Worm (Caenorhabditis elegans): Measurements from ENCODE around the gene eco-1.

The eco-1 gene

ce11 chrIII:7353871-7354270 lies 5.0 kb downstream of the eco-1 start, which contains the start of gene F08F8.9:
Gene F08F8.9, minus strand, starts transcription at chrIII:7353971.
- TF ChIP-seq mls-2 (tag; optimal IDR thresholded peaks at IDR 0.05) (no peak), elt-3 (tag; optimal IDR thresholded peaks at IDR 0.05) (no peak), blmp-1 (tag; optimal IDR thresholded peaks at IDR 0.05) (no peak), bed-3 (GFP tag; optimal IDR thresholded peaks at IDR 0.05) (no peak), sptf-1 (tag; optimal IDR thresholded peaks at IDR 0.05) (no peak), nhr-2 (tag; optimal IDR thresholded peaks at IDR 0.05) (no peak), ham-2 (GFP tag; optimal IDR thresholded peaks at IDR 0.05) (no peak), hlh-1 (tag; optimal IDR thresholded peaks at IDR 0.05) (no peak), pha-4 (tag; optimal IDR thresholded peaks at IDR 0.05) (no peak)

- no peak for TF ChIP-seq ces-1 (GFP tag; optimal IDR thresholded peaks at IDR 0.05)
- TF ChIP-seq ztf-11 (tag; optimal IDR thresholded peaks at IDR 0.05) = no peak
- TF ChIP-seq sptf-1 (tag; optimal IDR thresholded peaks at IDR 0.05) = no peak
- TF ChIP-seq cnd-1 (tag; optimal IDR thresholded peaks at IDR 0.05) = no peak
- TF ChIP-seq blmp-1 (tag; optimal IDR thresholded peaks at IDR 0.05) = no peak
- no peak for TF ChIP-seq mls-2 (tag; optimal IDR thresholded peaks at IDR 0.05)
- no peak for TF ChIP-seq snpc-4 (tag; optimal IDR thresholded peaks at IDR 0.05)
- no peak for TF ChIP-seq M03D4.4 (tag; optimal IDR thresholded peaks at IDR 0.05)
- no peak for TF ChIP-seq lin-32 (GFP tag; optimal IDR thresholded peaks at IDR 0.05)
- no peak for TF ChIP-seq nhr-76 (tag; optimal IDR thresholded peaks at IDR 0.05)
Measured at ce11 chrIII:7349075-7349474, 9.8 kb downstream of the eco-1 start, which contains the start of gene gos-28. Gene gos-28, minus strand, starts transcription at chrIII:7349175.

DNA sequence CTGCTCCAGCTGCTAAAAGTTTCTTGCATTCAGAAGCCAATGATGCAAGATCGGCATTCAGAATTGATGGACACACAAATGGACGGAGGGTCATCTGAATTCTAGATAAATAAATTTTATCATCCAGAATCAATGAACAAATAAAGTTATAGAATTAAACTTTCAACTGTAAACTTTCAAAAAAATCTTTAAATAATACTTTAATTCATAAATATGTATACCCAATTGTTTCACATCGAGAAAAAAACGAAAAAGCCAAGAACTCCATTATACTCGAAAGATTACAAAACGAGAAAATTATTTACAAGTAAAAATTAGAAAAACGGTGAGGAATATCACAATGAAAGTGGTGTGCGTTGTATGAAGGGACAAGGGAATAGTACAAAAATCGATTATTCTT lies 11.8 kb downstream of the eco-1 start, which contains the start of gene F08F8.7:
Gene F08F8.7 (minus strand): TSS at position 101 of the 400 bp plus-strand sequence.
- TF ChIP-seq ceh-83 (GFP tag; optimal IDR thresholded peaks at IDR 0.05) (no peak), snpc-4 (tag; optimal IDR thresholded peaks at IDR 0.05) (no peak), lin-13 (tag; optimal IDR thresholded peaks at IDR 0.05) (no peak), M03D4.4 (tag; optimal IDR thresholded peaks at IDR 0.05) (no peak), mab-5 (tag; optimal IDR thresholded peaks at IDR 0.05) (no peak), unc-39 (tag; optimal IDR thresholded peaks at IDR 0.05) (no peak), ham-2 (GFP tag; optimal IDR thresholded peaks at IDR 0.05) (no peak), mep-1 (tag; optimal IDR thresholded peaks at IDR 0.05) (no peak), sem-2 (GFP tag; optimal IDR thresholded peaks at IDR 0.05) (no peak), nhr-2 (tag; optimal IDR thresholded peaks at IDR 0.05) (no peak), nhr-28 (tag; optimal IDR thresholded peaks at IDR 0.05) (no peak), tbx-8 (GFP tag; optimal IDR thresholded peaks at IDR 0.05) (no peak), unc-120 (tag; optimal IDR thresholded peaks at IDR 0.05; ENCODE audit: poor library complexity, severe bottlenecking) (no peak), elt-3 (tag; optimal IDR thresholded peaks at IDR 0.05) (no peak), sptf-1 (tag; optimal IDR thresholded peaks at IDR 0.05) (no peak), cnd-1 (tag; optimal IDR thresholded peaks at IDR 0.05) (no peak), lin-32 (GFP tag; optimal IDR thresholded peaks at IDR 0.05) (no peak), zip-8 (tag; optimal IDR thresholded peaks at IDR 0.05) (no peak)

- TF ChIP-seq nhr-2 (tag; optimal IDR thresholded peaks at IDR 0.05) (no peak), lin-32 (GFP tag; optimal IDR thresholded peaks at IDR 0.05) (no peak), nhr-76 (tag; optimal IDR thresholded peaks at IDR 0.05) (no peak), zip-8 (tag; optimal IDR thresholded peaks at IDR 0.05) (no peak)
Measured at ce11 chrIII:7343389-7343788, 15.5 kb downstream of the eco-1 start, which contains the start of gene F08F8.6. Gene F08F8.6, plus strand, starts transcription at chrIII:7343689.

ce11 chrIII:7339138-7339537 lies 19.8 kb downstream of the eco-1 start:
- no peak for TF ChIP-seq snpc-4 (tag; optimal IDR thresholded peaks at IDR 0.05)
- no peak for TF ChIP-seq zip-8 (tag; optimal IDR thresholded peaks at IDR 0.05)

ce11 chrIII:7338693-7339092 lies 20.2 kb downstream of the eco-1 start, which contains the start of gene kap-1:
Gene kap-1, plus strand, starts transcription at chrIII:7338835.
- TF ChIP-seq cnd-1 (tag; optimal IDR thresholded peaks at IDR 0.05) = no peak
- no peak for TF ChIP-seq nhr-76 (tag; optimal IDR thresholded peaks at IDR 0.05)
- TF ChIP-seq lsy-2 (tag; optimal IDR thresholded peaks at IDR 0.05) = no peak
- TF ChIP-seq ztf-11 (tag; optimal IDR thresholded peaks at IDR 0.05) = no peak
- TF ChIP-seq mls-2 (tag; optimal IDR thresholded peaks at IDR 0.05) = no peak
- no peak for TF ChIP-seq nhr-2 (tag; optimal IDR thresholded peaks at IDR 0.05)
- TF ChIP-seq lin-13 (tag; optimal IDR thresholded peaks at IDR 0.05) = no peak
- TF ChIP-seq ceh-39 (tag; optimal IDR thresholded peaks at IDR 0.05) = no peak
- TF ChIP-seq ham-2 (GFP tag; optimal IDR thresholded peaks at IDR 0.05) = no peak
- no peak for TF ChIP-seq sem-2 (GFP tag; optimal IDR thresholded peaks at IDR 0.05)
